Worm (Caenorhabditis elegans): ENCODE results near the gene C42C1.9.

- TF ChIP-seq dao-5 (tag; optimal IDR thresholded peaks at IDR 0.05) (no peak), him-1 (tag; optimal IDR thresholded peaks at IDR 0.05) (no peak)
These were observed 6.4 kb upstream of the C42C1.9 start, which contains the start of gene hpo-12 for ce11 chrIV:12282873-12283272.

Data from whole organism, L4/young adult.